Worm (Caenorhabditis elegans): ENCODE data around the gene C28H8.5.

Gene C28H8.5

ce11 chrIII:5915926-5916325, 31.8 kb downstream of the C28H8.5 start:
- TF ChIP-seq unc-62 (GFP tag; optimal IDR thresholded peaks at IDR 0.05): no peak

ce11 chrIII:5917365-5917958, 33.4 kb downstream of the C28H8.5 start:
- no peak for TF ChIP-seq unc-62 (GFP tag; optimal IDR thresholded peaks at IDR 0.05)

ce11 chrIII:5919799-5920387, 35.8 kb downstream of the C28H8.5 start, which contains the start of the genes tdo-2 and C28H8.2:
TSS of gene tdo-2 (minus strand) at chrIII:5919955.
TSS of gene C28H8.2 (plus strand) at chrIII:5920322.
- TF ChIP-seq unc-62 (GFP tag; optimal IDR thresholded peaks at IDR 0.05): no peak

- no peak for TF ChIP-seq unc-62 (GFP tag; optimal IDR thresholded peaks at IDR 0.05)
These were observed 37.1 kb downstream of the C28H8.5 start for ce11 chrIII:5921067-5921678.

- no peak for TF ChIP-seq unc-62 (GFP tag; optimal IDR thresholded peaks at IDR 0.05)
These were observed 38.1 kb downstream of the C28H8.5 start for ce11 chrIII:5922236-5922635.

ce11 chrIII:5925724-5926123, 41.6 kb downstream of the C28H8.5 start, which contains the start of the genes dnc-2 and bcl-7:
TSS of gene dnc-2 (minus strand) at chrIII:5925756.
TSS of gene bcl-7 (plus strand) at chrIII:5926086.
- no peak for TF ChIP-seq unc-62 (GFP tag; optimal IDR thresholded peaks at IDR 0.05)

ce11 chrIII:5930659-5931058, 46.6 kb downstream of the C28H8.5 start:
- TF ChIP-seq unc-62 (GFP tag; optimal IDR thresholded peaks at IDR 0.05): no peak

- no peak for TF ChIP-seq unc-62 (GFP tag; optimal IDR thresholded peaks at IDR 0.05)
These were observed 47.4 kb downstream of the C28H8.5 start, which contains the start of gene EGAP1.5 for ce11 chrIII:5931433-5931994. TSS of gene EGAP1.5 (plus strand) at chrIII:5931721.

ce11 chrIII:5932853-5933252, 48.7 kb downstream of the C28H8.5 start, which contains the start of gene zmp-1:
TSS of gene zmp-1 (minus strand) at chrIII:5932953.
- no peak for TF ChIP-seq unc-62 (GFP tag; optimal IDR thresholded peaks at IDR 0.05)

ce11 chrIII:5934138-5934658, 50.1 kb downstream of the C28H8.5 start:
- no peak for TF ChIP-seq unc-62 (GFP tag; optimal IDR thresholded peaks at IDR 0.05)

Measured in whole organism, dauer.